Worm (Caenorhabditis elegans) whole organism, mixed stage, embryonic: ENCODE results near the gene R07A4.2.

ENCODE experiments used
- M03D4.4 ChIP-seq: sonication (generic microtip); optimal IDR thresholded peaks from 2 replicates; lab custom pipeline; 2017; ENCODE audit warnings: mild to moderate bottlenecking, missing genetic modification characterization, missing compliant biosample characterization
- bed-3 ChIP-seq: fragments of 200-800 bp; sonication (Bioruptor generic); optimal IDR thresholded peaks from 3 replicates; lab custom pipeline; 2018; ENCODE audit warnings: mild to moderate bottlenecking, missing genetic modification characterization, moderate library complexity, missing compliant biosample characterization
- blmp-1 ChIP-seq: fragments of 150-350 bp; optimal IDR thresholded peaks from 2 replicates; lab custom pipeline; 2014; ENCODE audit warnings: missing biosample characterization, missing genetic modification characterization
- ceh-39 ChIP-seq: fragments of 150-350 bp; optimal IDR thresholded peaks from 2 replicates; lab custom pipeline; 2014; ENCODE audit warnings: missing biosample characterization, missing genetic modification characterization
- ceh-43 ChIP-seq: fragments of 200-800 bp; sonication (Bioruptor generic); optimal IDR thresholded peaks from 2 replicates; lab custom pipeline; 2018; ENCODE audit warnings: mild to moderate bottlenecking, missing genetic modification characterization, moderate library complexity, missing compliant biosample characterization
- ceh-83 ChIP-seq: fragments of 200-800 bp; sonication (Bioruptor generic); optimal IDR thresholded peaks from 2 replicates; lab custom pipeline; 2018; ENCODE audit warnings: mild to moderate bottlenecking, missing genetic modification characterization, missing compliant biosample characterization
- ces-1 ChIP-seq: fragments of 150-350 bp; optimal IDR thresholded peaks from 2 replicates; lab custom pipeline; 2014; ENCODE audit warnings: missing biosample characterization, missing genetic modification reagents, missing genetic modification characterization
- cnd-1 ChIP-seq: fragments of 200-800 bp; sonication (Bioruptor generic); optimal IDR thresholded peaks from 2 replicates; lab custom pipeline; 2018; ENCODE audit warnings: mild to moderate bottlenecking, missing genetic modification characterization, missing compliant biosample characterization
- elt-1 ChIP-seq: sonication (generic microtip); optimal IDR thresholded peaks from 2 replicates; lab custom pipeline; 2017; ENCODE audit warnings: missing genetic modification characterization, mild to moderate bottlenecking, missing compliant biosample characterization, antibody characterized with exemption, moderate library complexity, borderline replicate concordance; ENCODE audit not compliant: insufficient read depth
- elt-3 ChIP-seq: fragments of 150-350 bp; optimal IDR thresholded peaks from 2 replicates; lab custom pipeline; 2014; ENCODE audit warnings: missing biosample characterization, missing genetic modification characterization
- flh-1 ChIP-seq: fragments of 200-800 bp; sonication (Bioruptor generic); optimal IDR thresholded peaks from 2 replicates; lab custom pipeline; 2018; ENCODE audit warnings: mild to moderate bottlenecking, missing genetic modification characterization, moderate library complexity, missing compliant biosample characterization
- ham-2 ChIP-seq: fragments of 200-800 bp; sonication (Bioruptor generic); optimal IDR thresholded peaks from 2 replicates; lab custom pipeline; 2018; ENCODE audit warnings: mild to moderate bottlenecking, missing genetic modification characterization, missing compliant biosample characterization
- lin-13 ChIP-seq: fragments of 150-350 bp; optimal IDR thresholded peaks from 2 replicates; lab custom pipeline; 2014; ENCODE audit warnings: missing biosample characterization, missing genetic modification characterization
- lin-32 ChIP-seq: fragments of 200-800 bp; sonication (Bioruptor generic); optimal IDR thresholded peaks from 2 replicates; lab custom pipeline; 2018; ENCODE audit warnings: mild to moderate bottlenecking, missing genetic modification characterization, missing compliant biosample characterization
- lsy-2 ChIP-seq: fragments of 150-350 bp; optimal IDR thresholded peaks from 2 replicates; lab custom pipeline; 2014; ENCODE audit warnings: missing biosample characterization, missing genetic modification characterization
- mab-5 ChIP-seq: fragments of 150-350 bp; optimal IDR thresholded peaks from 2 replicates; lab custom pipeline; 2014; ENCODE audit warnings: missing biosample characterization, missing genetic modification characterization
- mep-1 ChIP-seq: fragments of 150-350 bp; optimal IDR thresholded peaks from 2 replicates; lab custom pipeline; 2017; ENCODE audit warnings: missing biosample characterization, missing genetic modification reagents, missing genetic modification characterization, inconsistent platforms
- mls-2 ChIP-seq: sonication (generic microtip); optimal IDR thresholded peaks from 2 replicates; lab custom pipeline; 2016; ENCODE audit warnings: mild to moderate bottlenecking, missing genetic modification characterization, moderate library complexity, missing compliant biosample characterization
- nhr-12 ChIP-seq: fragments of 150-350 bp; optimal IDR thresholded peaks from 2 replicates; lab custom pipeline; 2014; ENCODE audit warnings: missing biosample characterization, missing genetic modification characterization
- nhr-2 ChIP-seq: fragments of 150-350 bp; optimal IDR thresholded peaks from 2 replicates; lab custom pipeline; 2014; ENCODE audit warnings: missing biosample characterization, missing genetic modification characterization
- nhr-237 ChIP-seq: fragments of 150-350 bp; optimal IDR thresholded peaks from 2 replicates; lab custom pipeline; 2014; ENCODE audit warnings: missing biosample characterization, missing genetic modification characterization
- nhr-28 ChIP-seq: fragments of 150-350 bp; optimal IDR thresholded peaks from 2 replicates; lab custom pipeline; 2014; ENCODE audit warnings: missing biosample characterization, missing genetic modification characterization
- nhr-76 ChIP-seq: sonication (generic microtip); optimal IDR thresholded peaks from 2 replicates; lab custom pipeline; 2017; ENCODE audit warnings: missing biosample characterization, missing genetic modification characterization
- pha-4 ChIP-seq: fragments of 150-350 bp; optimal IDR thresholded peaks from 2 replicates; lab custom pipeline; 2018; ENCODE audit warnings: missing biosample characterization, missing genetic modification reagents, missing genetic modification characterization
- sem-2 ChIP-seq: fragments of 200-800 bp; sonication (Bioruptor generic); optimal IDR thresholded peaks from 2 replicates; lab custom pipeline; 2018; ENCODE audit warnings: mild to moderate bottlenecking, missing genetic modification characterization, missing compliant biosample characterization
- snpc-4 ChIP-seq: fragments of 150-350 bp; optimal IDR thresholded peaks from 2 replicates; lab custom pipeline; 2014; ENCODE audit warnings: missing biosample characterization, missing genetic modification characterization
- sptf-1 ChIP-seq: sonication (generic microtip); optimal IDR thresholded peaks from 2 replicates; lab custom pipeline; 2017; ENCODE audit warnings: mild to moderate bottlenecking, missing genetic modification characterization, moderate library complexity, missing compliant biosample characterization
- tbx-8 ChIP-seq: fragments of 200-800 bp; sonication (Bioruptor generic); optimal IDR thresholded peaks from 2 replicates; lab custom pipeline; 2018; ENCODE audit warnings: mild to moderate bottlenecking, missing genetic modification characterization, moderate library complexity, missing compliant biosample characterization
- unc-39 ChIP-seq: fragments of 150-350 bp; optimal IDR thresholded peaks from 2 replicates; lab custom pipeline; 2014; ENCODE audit warnings: missing biosample characterization, missing genetic modification characterization
- unc-62 ChIP-seq: fragments of 150-350 bp; optimal IDR thresholded peaks from 2 replicates; lab custom pipeline; 2014; ENCODE audit warnings: missing biosample characterization, missing genetic modification reagents, missing genetic modification characterization
- ztf-11 ChIP-seq: fragments of 150-350 bp; optimal IDR thresholded peaks from 2 replicates; lab custom pipeline; 2014; ENCODE audit warnings: missing biosample characterization, missing genetic modification characterization

Gene R07A4.2

DNA sequence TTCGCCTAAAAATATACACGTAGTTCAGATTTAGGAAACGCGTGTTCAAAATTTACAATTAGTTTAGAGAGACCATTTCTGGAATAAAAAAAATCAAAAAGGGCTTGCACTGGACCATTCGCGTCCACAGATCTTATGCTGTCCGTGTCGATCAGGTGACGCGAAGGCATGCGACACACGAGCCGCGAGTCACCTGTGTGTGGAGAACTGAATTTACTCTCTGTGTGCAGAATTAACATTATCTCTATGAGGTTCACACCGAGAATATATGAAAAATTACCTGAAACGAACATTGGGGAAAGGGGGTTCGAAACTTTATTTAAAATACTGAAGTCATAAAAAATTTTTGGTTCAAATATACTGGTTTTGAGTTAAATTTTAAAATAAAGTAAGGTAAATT is 18.6 kb downstream of the R07A4.2 start:
- TF ChIP-seq blmp-1 (no peak), nhr-76 (tag; lab: Kevin White, UChicago) (no peak), bed-3 (GFP tag; lab: Kevin White, UChicago) (no peak), unc-62 (GFP tag; lab: Kevin White, UChicago) (no peak), lin-32 (no peak), sem-2 (GFP tag; lab: Kevin White, UChicago) (no peak), cnd-1 (tag; lab: Kevin White, UChicago) (no peak), ham-2 (no peak), mls-2 (tag; lab: Kevin White, UChicago) (no peak), lsy-2 (no peak), snpc-4 (tag; lab: Kevin White, UChicago) (no peak), nhr-2 (tag; lab: Kevin White, UChicago) (no peak), tbx-8 (GFP tag; lab: Kevin White, UChicago) (no peak), pha-4 (tag; lab: Kevin White, UChicago) (no peak), elt-3 (no peak), mep-1 (tag; lab: Kevin White, UChicago) (no peak), ceh-43 (no peak)

DNA sequence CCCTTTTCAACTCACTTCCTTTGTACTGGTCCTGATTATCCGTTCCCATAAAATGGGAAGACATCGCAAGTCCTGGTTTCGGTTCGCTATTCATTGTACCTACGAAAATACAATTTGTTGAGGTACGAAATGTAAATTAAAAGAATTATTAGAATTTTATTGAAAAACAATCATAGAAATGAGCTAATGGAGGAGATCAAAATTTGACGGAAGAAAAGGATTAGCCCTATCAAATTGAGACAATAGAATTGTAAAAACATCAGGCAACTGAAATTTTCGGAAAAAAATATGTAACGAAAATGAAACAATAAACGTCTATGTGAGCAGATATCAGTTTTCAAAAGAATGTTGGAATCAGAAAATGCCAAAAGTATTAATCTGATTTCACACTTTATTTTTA is 24.3 kb downstream of the R07A4.2 start, which contains the start of gene mbr-1:
mbr-1 (minus strand) TSS at position 101 of the 400 bp plus-strand sequence.
- no peak for TF ChIP-seq nhr-12 (tag; lab: Kevin White, UChicago)
- TF ChIP-seq ceh-39 (tag; lab: Kevin White, UChicago): no peak
- no peak for TF ChIP-seq nhr-76 (tag; lab: Kevin White, UChicago)
- TF ChIP-seq snpc-4 (tag; lab: Kevin White, UChicago): no peak
- TF ChIP-seq elt-1: no peak
- TF ChIP-seq nhr-237 (tag; lab: Kevin White, UChicago): no peak

DNA sequence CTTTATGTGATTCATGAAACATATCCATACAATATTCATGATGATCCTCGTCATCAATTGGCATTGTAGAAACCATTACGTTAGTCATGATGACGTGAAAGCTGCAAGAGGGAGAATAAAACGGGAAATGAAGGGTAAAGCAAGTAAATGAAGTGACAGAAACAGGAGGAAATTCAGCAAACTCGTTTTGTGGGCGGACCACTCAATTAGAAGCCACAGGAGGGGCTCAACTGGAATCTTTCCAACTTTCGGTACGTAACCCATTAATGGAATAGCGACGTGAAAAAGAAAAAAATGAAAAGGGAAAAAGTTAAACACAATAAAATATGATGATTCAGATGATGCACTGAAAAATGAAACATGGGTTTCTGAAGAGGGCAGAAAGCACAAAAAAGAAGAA is 29.3 kb downstream of the R07A4.2 start, which contains the start of gene T01C1.4:
T01C1.4 (minus strand) TSS at position 101 of the 400 bp plus-strand sequence.
- no peak for TF ChIP-seq lin-32
- TF ChIP-seq unc-39: no peak
- TF ChIP-seq elt-3: no peak
- TF ChIP-seq pha-4 (tag; lab: Kevin White, UChicago): no peak
- no peak for TF ChIP-seq sptf-1 (tag; lab: Kevin White, UChicago)
- TF ChIP-seq elt-1: no peak
- no peak for TF ChIP-seq ceh-83 (GFP tag; lab: Kevin White, UChicago)
- no peak for TF ChIP-seq nhr-2 (tag; lab: Kevin White, UChicago)

DNA sequence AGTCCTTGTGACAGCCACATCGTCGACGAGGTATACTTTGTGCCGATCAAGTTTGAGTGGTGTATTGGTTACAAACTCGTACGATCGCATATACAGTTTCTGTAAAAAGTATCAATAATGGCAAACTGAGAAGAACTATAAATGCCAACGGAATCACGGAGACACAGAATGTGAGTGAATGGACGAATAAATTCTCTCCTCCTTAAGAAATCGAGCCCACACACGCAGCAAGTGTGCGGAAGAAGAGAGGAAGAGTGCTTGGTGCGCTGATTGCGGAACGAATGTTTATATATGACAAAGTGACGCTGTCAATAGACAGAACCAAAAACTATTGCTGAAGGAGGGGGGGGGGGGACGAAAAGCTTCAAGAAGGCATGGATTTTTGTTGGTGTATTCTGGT is 34.5 kb downstream of the R07A4.2 start, which contains the start of gene rhgf-1:
rhgf-1 (minus strand) TSS at position 101 of the 400 bp plus-strand sequence.
- TF ChIP-seq cnd-1 (tag; lab: Kevin White, UChicago): no peak
- no peak for TF ChIP-seq nhr-28 (tag; lab: Kevin White, UChicago)
- no peak for TF ChIP-seq pha-4 (tag; lab: Kevin White, UChicago)
- TF ChIP-seq lsy-2: no peak
- TF ChIP-seq lin-13 (tag; lab: Kevin White, UChicago): no peak
- TF ChIP-seq nhr-237 (tag; lab: Kevin White, UChicago): no peak
- TF ChIP-seq mab-5: no peak
- TF ChIP-seq ces-1 (GFP tag; lab: Kevin White, UChicago): no peak
- no peak for TF ChIP-seq mep-1 (tag; lab: Kevin White, UChicago)
- TF ChIP-seq unc-62 (GFP tag; lab: Kevin White, UChicago): no peak
- TF ChIP-seq flh-1: no peak
- no peak for TF ChIP-seq blmp-1
- TF ChIP-seq sem-2 (GFP tag; lab: Kevin White, UChicago): no peak
- TF ChIP-seq ztf-11 (tag; lab: Kevin White, UChicago): no peak
- no peak for TF ChIP-seq bed-3 (GFP tag; lab: Kevin White, UChicago)
- no peak for TF ChIP-seq lin-32
- TF ChIP-seq sptf-1 (tag; lab: Kevin White, UChicago): no peak

DNA sequence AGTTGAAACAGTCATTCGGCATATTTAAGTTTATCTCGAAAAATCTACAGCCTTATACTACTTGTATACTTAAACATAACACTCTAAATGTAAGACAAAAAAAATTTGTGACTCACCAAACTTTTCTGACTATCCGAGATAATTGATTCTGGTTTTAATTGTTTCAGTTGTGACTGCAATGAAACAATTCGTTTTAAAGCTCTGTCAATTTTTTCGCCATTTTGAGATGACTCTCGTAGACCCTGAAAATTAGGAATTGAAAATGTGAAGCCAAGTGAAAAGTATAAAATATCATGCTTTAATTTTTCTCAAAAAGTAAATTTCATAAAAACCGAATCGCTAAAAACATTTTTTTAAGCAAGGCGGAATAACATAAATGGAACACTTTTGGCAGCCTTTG is 42.0 kb downstream of the R07A4.2 start:
- TF ChIP-seq elt-3 (no peak), ham-2 (no peak), sptf-1 (tag; lab: Kevin White, UChicago) (no peak), ceh-43 (no peak), M03D4.4 (no peak), nhr-2 (tag; lab: Kevin White, UChicago) (no peak), flh-1 (no peak), unc-39 (no peak), ceh-39 (tag; lab: Kevin White, UChicago) (no peak), cnd-1 (tag; lab: Kevin White, UChicago) (no peak)
